Worm (Caenorhabditis elegans): ENCODE data around the gene bath-24.
"Not testable (repeated sequence)": the region's sequence is repeated elsewhere in the genome, so short reads cannot be mapped to it uniquely, and the experiment has no call there.

Gene bath-24

DNA sequence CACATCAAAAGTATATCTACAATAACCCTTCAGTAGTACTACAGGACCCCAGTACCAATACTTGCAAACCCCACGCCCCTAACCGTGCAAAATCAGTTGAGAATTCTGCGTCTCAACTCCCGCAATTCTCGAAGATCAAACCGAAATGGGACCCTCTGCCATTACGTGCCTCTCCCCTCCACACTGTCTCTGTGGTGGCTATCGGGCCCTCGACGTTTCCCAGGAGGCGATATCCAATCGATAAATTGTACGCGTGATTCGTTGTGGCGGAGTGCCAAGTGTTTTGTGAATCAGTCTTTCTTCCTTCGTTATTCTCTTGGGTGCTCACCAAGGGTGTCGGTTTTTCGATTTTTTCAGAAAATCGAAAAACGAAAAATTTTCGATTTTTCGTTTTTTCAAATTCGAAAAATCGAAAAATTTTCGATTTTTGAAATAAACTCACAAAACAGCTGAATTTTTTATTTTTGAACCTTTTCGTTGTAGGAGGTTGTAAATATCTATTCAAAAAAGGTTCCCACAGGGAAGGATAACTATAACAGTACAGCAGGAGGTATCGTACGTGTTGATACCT lies 22.1 kb upstream of the bath-24 start, which contains the start of gene F07E5.12:
TSS of gene F07E5.12 (plus strand) at position 521 of the 571 bp plus-strand sequence.
- not testable (repeated sequence) for TF ChIP-seq skn-1, nhr-237, lin-11 (tag; optimal IDR thresholded peaks at IDR 0.05)

DNA sequence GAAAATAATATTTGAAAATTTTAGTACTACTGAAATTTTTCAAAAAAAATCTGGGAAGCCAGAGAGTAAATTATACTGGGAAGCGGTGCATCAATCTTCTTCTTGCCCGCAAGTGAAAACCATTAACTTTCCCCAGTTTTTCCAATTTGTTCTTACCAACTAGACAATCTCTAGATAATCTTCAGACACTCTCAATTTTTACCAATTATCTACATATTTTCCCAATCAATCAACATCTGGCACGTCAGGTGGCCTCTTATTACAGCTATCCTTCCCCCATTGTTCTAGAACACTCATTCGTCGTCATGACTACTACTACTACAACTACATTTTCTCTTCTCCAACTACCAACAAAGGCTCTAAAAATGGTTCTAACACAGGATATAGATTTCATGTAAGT lies 19.1 kb upstream of the bath-24 start, which contains the start of gene fbxb-6:
TSS of gene fbxb-6 (plus strand) at position 301 of the 400 bp plus-strand sequence.
- TF ChIP-seq nhr-129 (tag; optimal IDR thresholded peaks at IDR 0.05) (no peak), lin-39 (tag; optimal IDR thresholded peaks at IDR 0.05) (no peak), ztf-4 (tag; optimal IDR thresholded peaks at IDR 0.05) (no peak)

DNA sequence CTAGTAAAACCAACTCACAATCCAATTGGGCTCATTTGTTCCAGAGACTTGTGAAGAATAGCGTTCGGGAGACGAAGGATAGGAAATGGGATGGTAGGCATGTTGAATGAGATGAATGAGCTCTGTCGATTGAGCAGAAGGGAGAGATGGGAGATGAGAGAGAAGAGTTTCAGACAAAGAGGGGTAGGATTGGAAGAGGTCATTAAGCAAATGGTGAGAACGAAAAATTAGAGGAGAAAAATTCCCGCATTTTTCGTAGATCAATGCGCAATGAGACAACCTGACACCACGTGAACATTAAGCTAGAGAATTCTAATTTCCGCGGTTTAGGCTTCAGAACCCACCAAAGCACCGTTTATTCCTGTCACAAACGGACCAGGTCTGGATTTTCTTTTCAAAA lies 18.6 kb upstream of the bath-24 start, which contains the start of gene F07E5.13:
TSS of gene F07E5.13 (minus strand) at position 101 of the 400 bp plus-strand sequence.
- TF ChIP-seq lin-39 (tag; optimal IDR thresholded peaks at IDR 0.05) (no peak), nhr-23 (tag; optimal IDR thresholded peaks at IDR 0.05) (no peak), nhr-25 (tag; optimal IDR thresholded peaks at IDR 0.05) (no peak), R02D3.7 (tag; optimal IDR thresholded peaks at IDR 0.05) (no peak), nhr-6 (tag; optimal IDR thresholded peaks at IDR 0.05) (no peak), snpc-4 (tag; optimal IDR thresholded peaks at IDR 0.05) (no peak), unc-62 (GFP tag; optimal IDR thresholded peaks at IDR 0.05) (no peak), zag-1 (tag; optimal IDR thresholded peaks at IDR 0.05) (no peak), alr-1 (tag; optimal IDR thresholded peaks at IDR 0.05) (no peak), nhr-11 (tag; optimal IDR thresholded peaks at IDR 0.05) (no peak), mdl-1 (tag; optimal IDR thresholded peaks at IDR 0.05) (no peak), sma-3 (GFP tag; optimal IDR thresholded peaks at IDR 0.05) (no peak), ztf-4 (tag; optimal IDR thresholded peaks at IDR 0.05) (no peak), nhr-129 (tag; optimal IDR thresholded peaks at IDR 0.05) (no peak), ama-1 (optimal IDR thresholded peaks at IDR 0.05) (no peak), gmeb-1 (tag; optimal IDR thresholded peaks at IDR 0.05) (no peak)

DNA sequence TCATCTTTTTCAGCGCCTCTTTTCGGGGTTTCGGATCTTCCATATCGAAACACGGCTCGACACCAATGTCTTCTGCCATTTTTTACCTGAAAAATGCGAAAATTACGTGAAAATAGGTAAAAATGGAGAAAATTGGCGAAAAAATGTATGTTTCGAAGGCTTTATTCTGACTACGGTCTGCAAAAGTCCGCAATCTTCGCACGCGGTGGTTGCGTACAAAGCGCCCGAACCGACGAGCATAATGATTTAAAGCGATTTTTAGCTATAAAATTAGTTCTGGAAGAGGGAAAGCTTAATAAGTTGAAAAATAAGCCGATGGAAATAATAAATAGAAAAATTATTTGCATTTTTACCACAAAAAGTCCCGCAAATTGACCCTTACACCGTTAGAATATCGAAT lies 13.6 kb upstream of the bath-24 start, which contains the start of gene F07E5.5:
TSS of gene F07E5.5 (minus strand) at position 86 of the 400 bp plus-strand sequence.
- TF ChIP-seq gmeb-1 (tag; optimal IDR thresholded peaks at IDR 0.05): peak; percentile 56
- peak; percentile 73 for TF ChIP-seq lin-13 (GFP tag; optimal IDR thresholded peaks at IDR 0.05)
- no peak for TF ChIP-seq nhr-10 (tag; optimal IDR thresholded peaks at IDR 0.05)
- peak; percentile 91 to 97 for TF ChIP-seq lsy-2 (tag; optimal IDR thresholded peaks at IDR 0.05)
- TF ChIP-seq F13H6.1 (tag; optimal IDR thresholded peaks at IDR 0.05): peak; percentile 54
- peak; percentile 5 for TF ChIP-seq crh-2 (tag; optimal IDR thresholded peaks at IDR 0.05)
- peak; percentile 30 for TF ChIP-seq lin-11 (tag; optimal IDR thresholded peaks at IDR 0.05)
- peak; percentile 12 for TF ChIP-seq nhr-129 (tag; optimal IDR thresholded peaks at IDR 0.05)
- TF ChIP-seq nhr-21 (tag; optimal IDR thresholded peaks at IDR 0.05): peak; percentile 15
- peak; percentile 37 for TF ChIP-seq sma-3 (GFP tag; optimal IDR thresholded peaks at IDR 0.05)
- TF ChIP-seq ztf-11 (tag; optimal IDR thresholded peaks at IDR 0.05): no peak
- no peak for TF ChIP-seq nhr-12 (tag; optimal IDR thresholded peaks at IDR 0.05)
- peak; percentile 68 for TF ChIP-seq unc-55 (GFP tag; optimal IDR thresholded peaks at IDR 0.05)

DNA sequence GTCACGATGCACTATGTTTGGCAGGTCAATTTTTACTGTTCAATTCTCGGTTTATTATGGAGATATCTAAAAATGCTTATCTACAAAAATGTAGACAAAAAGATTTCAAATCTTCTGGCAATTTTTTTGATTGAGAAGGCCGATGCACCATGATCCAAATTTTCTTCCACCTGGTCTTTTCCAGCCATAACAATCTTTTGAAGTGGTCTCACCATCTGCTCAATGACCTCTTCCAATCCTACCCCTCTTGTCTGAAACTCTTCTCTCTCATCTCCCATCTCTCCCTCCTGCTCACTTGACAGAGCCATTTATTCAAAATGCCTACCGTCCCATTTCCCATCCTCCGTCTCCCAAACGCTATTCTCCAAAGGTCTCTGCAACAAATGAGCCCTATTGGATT lies 6.0 kb upstream of the bath-24 start, which contains the start of gene fbxb-35:
TSS of gene fbxb-35 (plus strand) at position 301 of the 400 bp plus-strand sequence.
- TF ChIP-seq aly-2 (tag; optimal IDR thresholded peaks at IDR 0.05) (no peak), elt-3 (tag; optimal IDR thresholded peaks at IDR 0.05) (no peak), ztf-11 (tag; optimal IDR thresholded peaks at IDR 0.05) (no peak), lin-11 (tag; optimal IDR thresholded peaks at IDR 0.05) (no peak), ZK546.5 (tag; optimal IDR thresholded peaks at IDR 0.05) (no peak), peb-1 (tag; optimal IDR thresholded peaks at IDR 0.05) (no peak), mbf-1 (tag; optimal IDR thresholded peaks at IDR 0.05) (no peak), C34F6.9 (tag; optimal IDR thresholded peaks at IDR 0.05) (no peak), gmeb-1 (tag; optimal IDR thresholded peaks at IDR 0.05) (no peak), nhr-12 (tag; optimal IDR thresholded peaks at IDR 0.05) (no peak), ceh-82 (tag; optimal IDR thresholded peaks at IDR 0.05) (no peak), blmp-1 (tag; optimal IDR thresholded peaks at IDR 0.05; ENCODE audit: insufficient read depth) (no peak), sma-9 (GFP tag; optimal IDR thresholded peaks at IDR 0.05) (no peak), sma-9 (tag; optimal IDR thresholded peaks at IDR 0.05) (no peak), lsy-2 (tag; optimal IDR thresholded peaks at IDR 0.05) (no peak), nhr-129 (tag; optimal IDR thresholded peaks at IDR 0.05) (no peak), R02D3.7 (tag; optimal IDR thresholded peaks at IDR 0.05) (no peak), nhr-10 (tag; optimal IDR thresholded peaks at IDR 0.05) (no peak)

All from whole organism, L2 larva.